Fruit fly (Drosophila melanogaster): ENCODE results near the gene CG6927.
A peak's percentile ranks its signal among the peaks of the same experiment; 100 is the strongest.

Gene CG6927

DNA sequence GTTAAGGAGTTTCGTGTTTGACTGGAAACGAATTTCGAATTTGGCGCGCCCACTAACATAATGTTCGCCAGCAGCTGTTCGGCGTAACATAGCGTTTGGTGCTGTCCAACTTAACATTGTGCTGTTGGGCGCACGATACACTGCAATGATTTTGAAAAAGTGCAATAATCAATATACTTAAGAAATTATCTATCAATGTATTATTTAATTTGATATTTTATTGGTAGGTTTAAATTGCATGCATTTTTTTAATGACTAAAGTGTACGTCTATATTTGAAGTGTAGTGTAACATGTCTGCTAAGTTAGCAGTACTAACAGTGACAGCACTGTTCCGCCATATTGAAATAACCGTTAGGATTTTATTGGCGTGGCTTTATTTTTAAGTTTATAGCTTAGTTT, at the start of gene CG6927:
Gene CG6927 (plus strand): TSS at position 328 of the 400 bp plus-strand sequence.
- no peak for TF ChIP-seq Myc (optimal IDR thresholded peaks at IDR 0.05)
- TF ChIP-seq Sin3A (optimal IDR thresholded peaks at IDR 0.05), result no peak
- TF ChIP-seq insv (optimal IDR thresholded peaks at IDR 0.05), result no peak
- TF ChIP-seq psq (optimal IDR thresholded peaks at IDR 0.05), result no peak
- TF ChIP-seq ttk (optimal IDR thresholded peaks at IDR 0.05), result no peak
- TF ChIP-seq h (optimal IDR thresholded peaks at IDR 0.05), result no peak

- no peak for TF ChIP-seq psq (optimal IDR thresholded peaks at IDR 0.05)
- TF ChIP-seq h (optimal IDR thresholded peaks at IDR 0.05), result no peak
- TF ChIP-seq Sin3A (optimal IDR thresholded peaks at IDR 0.05), result no peak
- no peak for TF ChIP-seq insv (optimal IDR thresholded peaks at IDR 0.05)
- no peak for TF ChIP-seq ttk (optimal IDR thresholded peaks at IDR 0.05)
- TF ChIP-seq Myc (optimal IDR thresholded peaks at IDR 0.05), result no peak
These were observed 46.4 kb upstream of the CG6927 start for dm6 chrX:4860266-4860665.

DNA sequence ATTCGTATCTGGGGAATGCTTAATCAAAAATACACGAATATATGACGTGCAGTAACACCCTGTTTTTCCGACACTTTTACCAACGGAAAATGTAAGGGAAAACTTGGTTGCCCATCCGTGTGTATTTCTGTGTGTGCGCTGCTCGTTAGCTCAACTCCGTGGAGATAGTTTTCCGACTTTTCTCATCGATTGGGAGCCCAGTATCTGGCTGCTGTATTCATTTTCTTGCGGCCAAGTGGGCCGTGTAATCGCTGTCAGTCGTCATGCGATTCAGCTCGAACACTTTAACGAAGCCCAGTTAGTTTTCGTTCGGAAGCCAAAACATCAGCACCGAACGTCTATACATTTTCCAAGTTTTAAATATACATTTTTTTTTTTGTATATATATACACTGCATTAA, 31.3 kb upstream of the CG6927 start, which contains the start of gene boil:
Gene boil (plus strand): TSS at position 301 of the 400 bp plus-strand sequence.
- TF ChIP-seq insv (optimal IDR thresholded peaks at IDR 0.05) (no peak), h (optimal IDR thresholded peaks at IDR 0.05) (no peak), ttk (optimal IDR thresholded peaks at IDR 0.05) (no peak), Sin3A (optimal IDR thresholded peaks at IDR 0.05) (no peak), Myc (optimal IDR thresholded peaks at IDR 0.05) (no peak), psq (optimal IDR thresholded peaks at IDR 0.05) (no peak)

- TF ChIP-seq ttk (optimal IDR thresholded peaks at IDR 0.05), result no peak
- TF ChIP-seq Sin3A (optimal IDR thresholded peaks at IDR 0.05), result no peak
- no peak for TF ChIP-seq psq (optimal IDR thresholded peaks at IDR 0.05)
- no peak for TF ChIP-seq insv (optimal IDR thresholded peaks at IDR 0.05)
- TF ChIP-seq h (optimal IDR thresholded peaks at IDR 0.05), result no peak
- TF ChIP-seq Myc (optimal IDR thresholded peaks at IDR 0.05), result no peak
These were observed 20.8 kb upstream of the CG6927 start for dm6 chrX:4885875-4886274.

dm6 chrX:4894596-4894995, 12.1 kb upstream of the CG6927 start:
- no peak for TF ChIP-seq psq (optimal IDR thresholded peaks at IDR 0.05)
- no peak for TF ChIP-seq insv (optimal IDR thresholded peaks at IDR 0.05)
- no peak for TF ChIP-seq h (optimal IDR thresholded peaks at IDR 0.05)
- no peak for TF ChIP-seq Myc (optimal IDR thresholded peaks at IDR 0.05)
- TF ChIP-seq Sin3A (optimal IDR thresholded peaks at IDR 0.05), result no peak
- no peak for TF ChIP-seq ttk (optimal IDR thresholded peaks at IDR 0.05)

DNA sequence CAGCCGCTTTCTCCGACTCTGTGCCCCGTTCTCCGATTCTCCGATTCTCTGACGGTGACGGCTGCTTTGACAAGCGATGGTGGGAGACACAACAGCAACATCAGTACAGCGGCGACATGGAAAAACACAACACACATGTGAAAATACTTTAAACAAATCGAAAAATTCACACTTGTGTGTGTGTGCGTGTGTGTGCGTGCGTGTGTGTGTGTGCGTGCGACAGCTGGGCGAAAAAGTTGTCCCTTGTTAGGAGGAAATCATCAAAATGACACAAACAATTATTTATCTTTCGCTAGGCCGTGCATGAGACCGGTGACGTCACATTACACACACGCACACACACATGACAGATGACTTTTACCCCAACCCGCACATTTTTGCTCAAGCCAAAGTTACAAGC, 9.8 kb upstream of the CG6927 start:
- no peak for TF ChIP-seq ttk (optimal IDR thresholded peaks at IDR 0.05)
- no peak for TF ChIP-seq psq (optimal IDR thresholded peaks at IDR 0.05)
- TF ChIP-seq h (optimal IDR thresholded peaks at IDR 0.05), result no peak
- no peak for TF ChIP-seq insv (optimal IDR thresholded peaks at IDR 0.05)
- TF ChIP-seq Sin3A (optimal IDR thresholded peaks at IDR 0.05), result no peak
- no peak for TF ChIP-seq Myc (optimal IDR thresholded peaks at IDR 0.05)

- TF ChIP-seq psq (optimal IDR thresholded peaks at IDR 0.05) (peak; percentile 1), h (optimal IDR thresholded peaks at IDR 0.05) (no peak)
These were observed 2.3 kb downstream of the CG6927 start, which contains the start of gene CG32772 for dm6 chrX:4908926-4909432. Gene CG32772, plus strand, starts transcription at chrX:4909102.

- TF ChIP-seq Sin3A (optimal IDR thresholded peaks at IDR 0.05), result no peak
- TF ChIP-seq psq (optimal IDR thresholded peaks at IDR 0.05), result peak; percentile 75
These were observed 3.5 kb downstream of the CG6927 start for dm6 chrX:4909938-4910778.

DNA sequence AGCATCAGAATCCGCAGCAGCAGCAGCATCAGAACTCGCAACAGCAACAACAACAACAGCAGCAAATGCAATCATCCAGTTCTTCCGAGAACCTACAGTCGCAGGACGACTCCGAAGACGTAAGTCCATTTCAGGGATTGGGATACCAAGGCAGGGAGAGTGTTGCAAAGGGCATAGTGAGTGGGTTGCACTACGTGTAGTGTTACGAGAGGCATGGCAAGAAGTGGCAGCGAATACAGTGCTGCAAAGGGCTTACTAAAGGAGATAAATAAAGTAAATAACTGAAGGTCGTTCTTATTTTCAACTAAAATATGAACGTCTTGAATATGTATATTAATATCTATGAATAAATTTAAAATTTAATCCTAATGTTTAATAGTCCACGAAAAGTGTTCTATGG, 4.4 kb downstream of the CG6927 start:
- TF ChIP-seq ttk (optimal IDR thresholded peaks at IDR 0.05) (no peak), Sin3A (optimal IDR thresholded peaks at IDR 0.05) (no peak), Myc (optimal IDR thresholded peaks at IDR 0.05) (no peak), psq (optimal IDR thresholded peaks at IDR 0.05) (no peak), insv (optimal IDR thresholded peaks at IDR 0.05) (no peak), h (optimal IDR thresholded peaks at IDR 0.05) (no peak)

dm6 chrX:4911765-4912245, 5.1 kb downstream of the CG6927 start:
- TF ChIP-seq h (optimal IDR thresholded peaks at IDR 0.05) (no peak), Myc (optimal IDR thresholded peaks at IDR 0.05) (no peak), insv (optimal IDR thresholded peaks at IDR 0.05) (no peak), Sin3A (optimal IDR thresholded peaks at IDR 0.05) (no peak), ttk (optimal IDR thresholded peaks at IDR 0.05) (no peak), psq (optimal IDR thresholded peaks at IDR 0.05) (peak; percentile 44)

DNA sequence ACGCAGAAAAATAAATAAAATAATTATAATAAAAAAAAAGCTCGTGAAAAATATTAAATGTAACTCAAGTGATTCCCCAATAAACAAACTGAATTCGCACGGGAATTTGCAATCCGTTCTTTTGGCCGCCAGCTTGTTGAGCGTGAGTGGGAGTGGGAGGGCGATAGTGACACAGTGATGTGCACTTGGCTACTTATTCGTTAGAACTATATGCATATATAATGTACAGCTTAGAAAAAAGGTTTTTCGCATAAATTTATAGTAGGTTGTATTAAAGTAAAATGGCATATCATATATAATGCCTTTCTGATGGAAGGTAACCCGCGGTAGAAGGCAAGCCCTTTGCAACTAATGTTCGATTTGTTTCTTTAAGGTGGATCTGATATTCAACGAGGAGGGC, 5.7 kb downstream of the CG6927 start:
- TF ChIP-seq psq (optimal IDR thresholded peaks at IDR 0.05) (no peak), h (optimal IDR thresholded peaks at IDR 0.05) (no peak), ttk (optimal IDR thresholded peaks at IDR 0.05) (no peak)

DNA sequence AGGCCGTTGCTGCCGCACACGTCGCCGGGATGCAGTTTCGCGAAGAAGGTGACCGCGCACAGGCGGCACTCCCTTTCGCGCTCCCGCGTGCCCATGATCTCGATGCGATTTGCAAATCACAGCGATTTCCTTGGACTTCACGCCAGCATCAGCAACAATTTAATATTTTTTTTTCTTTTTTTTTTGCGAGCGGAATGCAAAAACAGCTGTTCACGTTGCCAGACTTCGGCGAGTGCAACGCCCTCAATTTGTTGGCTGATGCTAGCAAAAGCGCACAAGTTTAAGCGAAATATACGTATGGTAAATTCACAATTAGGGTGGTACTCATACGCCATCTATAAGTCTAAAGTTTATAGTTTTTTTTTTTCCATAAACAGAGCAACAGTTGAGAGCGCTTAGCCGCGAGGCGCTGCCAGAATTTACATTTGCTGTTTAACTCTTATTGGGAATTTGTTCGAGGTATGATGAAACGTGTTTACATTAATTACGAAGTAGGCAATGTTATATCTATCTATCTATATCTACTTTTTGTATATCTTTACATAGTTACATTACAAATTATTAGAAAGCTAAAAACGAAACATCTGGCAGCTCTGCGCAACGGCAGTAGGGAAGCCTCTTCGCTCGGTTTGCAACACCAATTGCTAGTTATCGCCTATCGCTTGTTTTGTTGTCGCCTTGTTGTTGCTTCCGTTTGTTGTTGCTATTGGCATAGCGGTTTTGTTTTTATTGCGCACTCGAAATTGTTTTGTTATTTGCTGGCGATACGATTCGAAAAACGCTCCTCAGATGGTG, 11.7 kb downstream of the CG6927 start, which contains the start of the genes CG4041 and Hgsnat:
Gene CG4041 (minus strand): TSS at position 220 of the 795 bp plus-strand sequence.
Gene Hgsnat (plus strand): TSS at position 503 of the 795 bp plus-strand sequence.
- TF ChIP-seq psq (optimal IDR thresholded peaks at IDR 0.05) (no peak), ttk (optimal IDR thresholded peaks at IDR 0.05) (no peak), Sin3A (optimal IDR thresholded peaks at IDR 0.05) (no peak), insv (optimal IDR thresholded peaks at IDR 0.05) (no peak), Myc (optimal IDR thresholded peaks at IDR 0.05) (no peak), h (optimal IDR thresholded peaks at IDR 0.05) (no peak)
